Worm (Caenorhabditis elegans): Measurements from ENCODE around the gene K04C2.8.

Gene K04C2.8

DNA sequence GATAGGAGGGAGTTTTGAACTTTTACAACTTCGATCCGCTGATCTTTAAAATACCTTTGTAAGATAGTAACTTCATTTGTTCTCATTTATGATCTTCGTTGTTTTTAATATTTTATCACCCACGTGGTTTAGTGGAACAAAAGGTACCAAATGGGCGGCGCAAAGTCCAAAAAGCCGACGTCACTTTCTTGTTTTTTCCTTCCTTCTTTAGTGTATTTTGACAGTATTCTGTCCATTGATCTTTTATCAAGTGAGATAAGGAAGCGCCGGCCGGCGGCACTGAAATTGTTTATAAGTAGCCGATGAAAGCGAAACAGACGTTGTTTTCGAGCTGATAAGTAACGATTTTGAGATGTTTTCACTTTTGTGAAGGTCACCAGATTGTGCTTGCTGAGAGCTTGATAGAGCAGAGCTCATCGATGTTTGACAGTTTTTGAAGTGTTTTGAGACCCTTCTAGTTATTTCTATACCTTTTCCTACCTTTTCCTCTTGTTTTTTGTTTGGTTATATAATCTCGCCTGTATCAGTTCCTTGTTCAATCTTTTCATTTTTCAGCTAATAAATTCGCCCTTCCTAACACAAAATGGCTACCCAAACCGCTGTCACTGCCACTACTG lies 2.5 kb downstream of the K04C2.8 start, which contains the start of gene K04C2.3:
Gene K04C2.3, plus strand, starts transcription at position 556 of the 617 bp plus-strand sequence.
- TF ChIP-seq ceh-82 (tag; optimal IDR thresholded peaks at IDR 0.05) (no peak), ceh-16 (tag; optimal IDR thresholded peaks at IDR 0.05) (no peak), unc-39 (tag; optimal IDR thresholded peaks at IDR 0.05) (no peak), elt-3 (tag; optimal IDR thresholded peaks at IDR 0.05) (no peak), nhr-21 (tag; optimal IDR thresholded peaks at IDR 0.05) (peak; percentile 11), snpc-4 (tag; optimal IDR thresholded peaks at IDR 0.05) (no peak), C34F6.9 (tag; optimal IDR thresholded peaks at IDR 0.05) (no peak), lsy-2 (tag; optimal IDR thresholded peaks at IDR 0.05) (peak in 1 of 2 experiments; percentile 10), nhr-77 (tag; optimal IDR thresholded peaks at IDR 0.05) (no peak), fos-1 (tag; optimal IDR thresholded peaks at IDR 0.05) (no peak), zag-1 (tag; optimal IDR thresholded peaks at IDR 0.05) (no peak), mab-5 (tag; optimal IDR thresholded peaks at IDR 0.05) (no peak), sma-3 (GFP tag; optimal IDR thresholded peaks at IDR 0.05) (no peak), ZK546.5 (tag; optimal IDR thresholded peaks at IDR 0.05) (no peak), nhr-11 (tag; optimal IDR thresholded peaks at IDR 0.05) (no peak), nhr-6 (tag; optimal IDR thresholded peaks at IDR 0.05) (no peak), mbf-1 (tag; optimal IDR thresholded peaks at IDR 0.05) (no peak), blmp-1 (tag; optimal IDR thresholded peaks at IDR 0.05; ENCODE audit: insufficient read depth) (peak; percentile 46), ztf-1 (GFP tag; conservative IDR thresholded peaks at IDR 0.05) (no peak), ztf-11 (tag; optimal IDR thresholded peaks at IDR 0.05) (no peak), elt-1 (tag; optimal IDR thresholded peaks at IDR 0.05) (no peak), egl-27 (tag; optimal IDR thresholded peaks at IDR 0.05) (no peak), unc-55 (GFP tag; optimal IDR thresholded peaks at IDR 0.05) (no peak), peb-1 (tag; optimal IDR thresholded peaks at IDR 0.05) (no peak), ztf-4 (tag; optimal IDR thresholded peaks at IDR 0.05) (no peak), ama-1 (optimal IDR thresholded peaks at IDR 0.05) (no peak), R02D3.7 (tag; optimal IDR thresholded peaks at IDR 0.05) (no peak), aly-2 (tag; optimal IDR thresholded peaks at IDR 0.05) (no peak), gmeb-1 (tag; optimal IDR thresholded peaks at IDR 0.05) (no peak), nhr-23 (tag; optimal IDR thresholded peaks at IDR 0.05) (no peak), lin-39 (tag; optimal IDR thresholded peaks at IDR 0.05) (no peak), F13H6.1 (tag; optimal IDR thresholded peaks at IDR 0.05) (no peak), nhr-129 (tag; optimal IDR thresholded peaks at IDR 0.05) (no peak), nhr-12 (tag; optimal IDR thresholded peaks at IDR 0.05) (no peak), sma-9 (GFP tag; optimal IDR thresholded peaks at IDR 0.05) (peak; percentile 70), sma-9 (tag; optimal IDR thresholded peaks at IDR 0.05) (no peak), crh-2 (tag; optimal IDR thresholded peaks at IDR 0.05) (peak; percentile 29), lin-11 (tag; optimal IDR thresholded peaks at IDR 0.05) (no peak), skn-1 (tag; optimal IDR thresholded peaks at IDR 0.05) (no peak), nhr-10 (tag; optimal IDR thresholded peaks at IDR 0.05) (no peak), Y55F3AM.14 (GFP tag; optimal IDR thresholded peaks at IDR 0.05) (no peak), mdl-1 (tag; optimal IDR thresholded peaks at IDR 0.05) (no peak), nhr-25 (tag; optimal IDR thresholded peaks at IDR 0.05) (peak; percentile 7), unc-62 (GFP tag; optimal IDR thresholded peaks at IDR 0.05) (no peak), sem-4 (tag; optimal IDR thresholded peaks at IDR 0.05) (no peak), dmd-4 (tag; optimal IDR thresholded peaks at IDR 0.05) (no peak), lin-13 (GFP tag; optimal IDR thresholded peaks at IDR 0.05) (no peak), nhr-237 (tag; optimal IDR thresholded peaks at IDR 0.05) (no peak), alr-1 (tag; optimal IDR thresholded peaks at IDR 0.05) (no peak)
